Fruit fly (Drosophila melanogaster) whole organism, embryonic: ENCODE results near the gene CG12945.

Experiments used
- ATbp ChIP-seq: fragments of 200-800 bp; sonication (Bioruptor generic); optimal IDR thresholded peaks from 2 replicates; lab custom pipeline; 2017; ENCODE audit warnings: missing biosample characterization, mild to moderate bottlenecking, missing genetic modification characterization, missing genetic modification reagents
- BtbVII ChIP-seq: fragments of 200-800 bp; sonication (Bioruptor generic); optimal IDR thresholded peaks from 3 replicates; lab custom pipeline; 2017; ENCODE audit warnings: missing biosample characterization, mild to moderate bottlenecking, missing genetic modification characterization
- CG10147 ChIP-seq: fragments of 200-800 bp; sonication (Bioruptor generic); optimal IDR thresholded peaks from 2 replicates; lab custom pipeline; 2019; ENCODE audit warnings: missing biosample characterization, mild to moderate bottlenecking, missing genetic modification characterization, moderate library complexity
- CG10209 ChIP-seq: fragments of 200-800 bp; sonication (Bioruptor generic); optimal IDR thresholded peaks from 3 replicates; lab custom pipeline; 2017; ENCODE audit warnings: missing biosample characterization, mild to moderate bottlenecking, missing genetic modification characterization, missing genetic modification reagents
- CG10274 ChIP-seq: fragments of 200-800 bp; sonication (Bioruptor generic); optimal IDR thresholded peaks from 3 replicates; lab custom pipeline; 2017; ENCODE audit warnings: missing biosample characterization, mild to moderate bottlenecking, missing genetic modification characterization
- CG10321 ChIP-seq: fragments of 200-800 bp; sonication (Bioruptor generic); IDR thresholded peaks from 2 replicates; pipeline ENCODE4 v1.3.6; 2022; ENCODE audit warnings: missing biosample characterization, missing genetic modification characterization
- CG11456 ChIP-seq: fragments of 200-800 bp; sonication (Bioruptor generic); IDR thresholded peaks from 3 replicates; pipeline ENCODE4 v1.3.6; 2022; ENCODE audit warnings: missing biosample characterization, missing genetic modification characterization
- CG14050 ChIP-seq: fragments of 200-800 bp; sonication (Bioruptor generic); IDR thresholded peaks from 3 replicates; pipeline ENCODE4 v1.3.6; 2022; ENCODE audit warnings: missing biosample characterization, missing genetic modification characterization
- CG14965 ChIP-seq: fragments of 200-800 bp; sonication (Bioruptor generic); optimal IDR thresholded peaks from 2 replicates; lab custom pipeline; 2016; ENCODE audit warnings: missing biosample characterization, missing genetic modification characterization, borderline replicate concordance
- CG1603 ChIP-seq: fragments of 200-800 bp; sonication (Bioruptor generic); optimal IDR thresholded peaks from 2 replicates; lab custom pipeline; 2019; ENCODE audit warnings: missing biosample characterization, mild to moderate bottlenecking, missing genetic modification characterization, moderate library complexity
- CG2889 ChIP-seq: fragments of 200-800 bp; sonication (Bioruptor generic); IDR thresholded peaks from 3 replicates; pipeline ENCODE4 v1.3.6; 2022; ENCODE audit warnings: missing biosample characterization, missing genetic modification characterization
- CG30403 ChIP-seq: fragments of 200-800 bp; sonication (Bioruptor generic); optimal IDR thresholded peaks from 3 replicates; lab custom pipeline; 2016; ENCODE audit warnings: missing biosample characterization, missing genetic modification characterization
- CG3995 ChIP-seq: fragments of 200-800 bp; sonication (Bioruptor generic); optimal IDR thresholded peaks from 3 replicates; lab custom pipeline; 2016; ENCODE audit warnings: missing biosample characterization, missing genetic modification characterization
- CG4820 ChIP-seq: fragments of 200-800 bp; sonication (Bioruptor generic); optimal IDR thresholded peaks from 3 replicates; lab custom pipeline; 2016; ENCODE audit warnings: missing biosample characterization, missing genetic modification characterization
- CG6254 ChIP-seq: fragments of 200-800 bp; sonication (Bioruptor generic); optimal IDR thresholded peaks from 3 replicates; lab custom pipeline; 2017; ENCODE audit warnings: mild to moderate bottlenecking, missing biosample characterization, missing genetic modification reagents, missing genetic modification characterization
- CG6791 ChIP-seq: fragments of 200-800 bp; sonication (Bioruptor generic); IDR thresholded peaks from 3 replicates; pipeline ENCODE4 v1.3.6; 2022; ENCODE audit warnings: missing biosample characterization, missing genetic modification characterization; ENCODE audit not compliant: partially characterized antibody
- CG6854 ChIP-seq: fragments of 200-800 bp; sonication (Bioruptor generic); optimal IDR thresholded peaks from 3 replicates; lab custom pipeline; 2017; ENCODE audit warnings: missing biosample characterization, mild to moderate bottlenecking, missing genetic modification characterization
- CG7963 ChIP-seq: fragments of 200-800 bp; sonication (Bioruptor generic); IDR thresholded peaks from 3 replicates; pipeline ENCODE4 v1.3.6; 2022; ENCODE audit warnings: missing biosample characterization, missing genetic modification characterization; ENCODE audit not compliant: partially characterized antibody
- CG8924 ChIP-seq: fragments of 200-800 bp; optimal IDR thresholded peaks from 3 replicates; lab custom pipeline; 2019; ENCODE audit warnings: missing biosample characterization, mild to moderate bottlenecking, missing genetic modification characterization, moderate library complexity
- CG9817 ChIP-seq: fragments of 200-800 bp; sonication (Bioruptor generic); optimal IDR thresholded peaks from 2 replicates; lab custom pipeline; 2018; ENCODE audit warnings: missing biosample characterization, mild to moderate bottlenecking, missing genetic modification characterization, moderate library complexity
- CrebB ChIP-seq: fragments of 200-800 bp; sonication (Bioruptor generic); optimal IDR thresholded peaks from 3 replicates; lab custom pipeline; 2018; ENCODE audit warnings: missing biosample characterization, mild to moderate bottlenecking, missing genetic modification characterization
- E2f2 ChIP-seq: fragments of 200-800 bp; sonication (Bioruptor generic); IDR thresholded peaks from 2 replicates; pipeline ENCODE4 v1.3.6; 2022; ENCODE audit warnings: missing biosample characterization, missing genetic modification characterization
- Gug ChIP-seq: fragments of 200-800 bp; sonication (Bioruptor generic); IDR thresholded peaks from 4 replicates; pipeline ENCODE4 v1.3.6; 2022; ENCODE audit warnings: missing biosample characterization, missing genetic modification characterization
- Lim3 ChIP-seq: fragments of 200-800 bp; sonication (Bioruptor generic); IDR thresholded peaks from 2 replicates; pipeline ENCODE4 v1.3.6; 2022; ENCODE audit warnings: missing biosample characterization, missing genetic modification characterization
- Poxn ChIP-seq: fragments of 200-800 bp; sonication (Bioruptor generic); IDR thresholded peaks from 2 replicates; pipeline ENCODE4 v1.3.6; 2022; ENCODE audit warnings: missing biosample characterization, missing genetic modification characterization
- Sin3A ChIP-seq: fragments of >200 bp; optimal IDR thresholded peaks from 2 replicates; lab custom pipeline; 2018
- Xbp1 ChIP-seq: fragments of 200-800 bp; sonication (Bioruptor generic); optimal IDR thresholded peaks from 3 replicates; lab custom pipeline; 2016; ENCODE audit warnings: missing biosample characterization, mild to moderate bottlenecking, missing genetic modification characterization
- ara ChIP-seq: fragments of 200-800 bp; sonication (Bioruptor generic); IDR thresholded peaks from 2 replicates; pipeline ENCODE4 v1.3.6; 2022; ENCODE audit warnings: missing biosample characterization, missing genetic modification characterization
- bigmax ChIP-seq: fragments of 200-800 bp; sonication (Bioruptor generic); optimal IDR thresholded peaks from 2 replicates; lab custom pipeline; 2018; ENCODE audit warnings: missing biosample characterization, mild to moderate bottlenecking, missing genetic modification characterization
- ci ChIP-seq: fragments of 200-800 bp; sonication (Bioruptor generic); IDR thresholded peaks from 3 replicates; pipeline ENCODE4 v1.3.6; 2022; ENCODE audit warnings: missing biosample characterization, missing genetic modification characterization
- crc ChIP-seq: fragments of 200-800 bp; sonication (Bioruptor generic); optimal IDR thresholded peaks from 2 replicates; lab custom pipeline; 2016; ENCODE audit warnings: missing biosample characterization, missing genetic modification characterization
- disco-r ChIP-seq: fragments of 200-800 bp; sonication (Bioruptor generic); optimal IDR thresholded peaks from 2 replicates; lab custom pipeline; 2016; ENCODE audit warnings: missing biosample characterization, missing genetic modification characterization
- dm ChIP-seq: fragments of 200-800 bp; sonication (Bioruptor generic); optimal IDR thresholded peaks from 3 replicates; lab custom pipeline; 2016; ENCODE audit warnings: missing biosample characterization, missing genetic modification characterization
- exex ChIP-seq: fragments of 200-800 bp; sonication (Bioruptor generic); optimal IDR thresholded peaks from 4 replicates; lab custom pipeline; 2018; ENCODE audit warnings: missing biosample characterization, mild to moderate bottlenecking, missing genetic modification characterization, moderate library complexity
- gfzf ChIP-seq: fragments of 200-800 bp; sonication (Bioruptor generic); optimal IDR thresholded peaks from 2 replicates; lab custom pipeline; 2016; ENCODE audit warnings: missing biosample characterization, mild to moderate bottlenecking, missing genetic modification characterization, moderate library complexity
- ham ChIP-seq: fragments of 200-800 bp; sonication (Bioruptor generic); IDR thresholded peaks from 2 replicates; pipeline ENCODE4 v1.3.6; 2022; ENCODE audit warnings: missing biosample characterization, missing genetic modification characterization
- hb ChIP-seq: fragments of 200-800 bp; sonication (Bioruptor generic); IDR thresholded peaks from 3 replicates; pipeline ENCODE4 v1.3.6; 2022; ENCODE audit warnings: missing biosample characterization, missing genetic modification characterization; ENCODE audit not compliant: partially characterized antibody
- hth ChIP-seq: fragments of >200 bp; optimal IDR thresholded peaks from 2 replicates; lab custom pipeline; 2017; ENCODE audit warnings: inconsistent platforms
- jigr1 ChIP-seq: fragments of 200-800 bp; sonication (Bioruptor generic); IDR thresholded peaks from 3 replicates; pipeline ENCODE4 v1.3.6; 2022; ENCODE audit warnings: missing biosample characterization, missing genetic modification characterization
- kay ChIP-seq: fragments of 200-800 bp; sonication (Bioruptor generic); optimal IDR thresholded peaks from 2 replicates; lab custom pipeline; 2016; ENCODE audit warnings: missing biosample characterization, missing genetic modification characterization
- ken ChIP-seq: fragments of 200-800 bp; sonication (Bioruptor generic); IDR thresholded peaks from 3 replicates; pipeline ENCODE4 v1.3.6; 2022; ENCODE audit warnings: missing biosample characterization, missing genetic modification characterization
- lbe ChIP-seq: fragments of 200-800 bp; sonication (Bioruptor generic); optimal IDR thresholded peaks from 2 replicates; lab custom pipeline; 2016; ENCODE audit warnings: missing biosample characterization, mild to moderate bottlenecking, missing genetic modification characterization
- maf-S ChIP-seq: fragments of 200-800 bp; sonication (Bioruptor generic); optimal IDR thresholded peaks from 2 replicates; lab custom pipeline; 2016; ENCODE audit warnings: missing biosample characterization, missing genetic modification characterization
- mam ChIP-seq: fragments of 200-800 bp; sonication (Bioruptor generic); optimal IDR thresholded peaks from 3 replicates; lab custom pipeline; 2016; ENCODE audit warnings: missing biosample characterization, missing genetic modification characterization
- otp ChIP-seq: fragments of 200-800 bp; sonication (Bioruptor generic); IDR thresholded peaks from 3 replicates; pipeline ENCODE4, ENCODE4 v1.3.6; 2022; ENCODE audit warnings: missing biosample characterization, missing genetic modification characterization
- peb ChIP-seq: fragments of 200-800 bp; sonication (Bioruptor generic); IDR thresholded peaks from 2 replicates; pipeline ENCODE4 v1.3.6; 2022; ENCODE audit warnings: missing biosample characterization, missing genetic modification characterization
- sna ChIP-seq: fragments of 200-800 bp; sonication (Bioruptor generic); IDR thresholded peaks from 2 replicates; pipeline ENCODE4 v1.3.6; 2022; ENCODE audit warnings: missing biosample characterization, missing genetic modification characterization; ENCODE audit not compliant: partially characterized antibody
- ssp ChIP-seq: fragments of 200-800 bp; sonication (Bioruptor generic); IDR thresholded peaks from 2 replicates; pipeline ENCODE4 v1.3.6; 2022; ENCODE audit warnings: missing biosample characterization, missing genetic modification characterization
- zen ChIP-seq: fragments of 200-800 bp; sonication (Bioruptor generic); optimal IDR thresholded peaks from 3 replicates; lab custom pipeline; 2018; ENCODE audit warnings: missing biosample characterization, mild to moderate bottlenecking, missing genetic modification characterization, moderate library complexity
- zen2 ChIP-seq: fragments of 200-800 bp; sonication (Bioruptor generic); IDR thresholded peaks from 3 replicates; pipeline ENCODE4 v1.3.6; 2022; ENCODE audit warnings: missing biosample characterization, missing genetic modification characterization; ENCODE audit not compliant: partially characterized antibody

The CG12945 gene

DNA sequence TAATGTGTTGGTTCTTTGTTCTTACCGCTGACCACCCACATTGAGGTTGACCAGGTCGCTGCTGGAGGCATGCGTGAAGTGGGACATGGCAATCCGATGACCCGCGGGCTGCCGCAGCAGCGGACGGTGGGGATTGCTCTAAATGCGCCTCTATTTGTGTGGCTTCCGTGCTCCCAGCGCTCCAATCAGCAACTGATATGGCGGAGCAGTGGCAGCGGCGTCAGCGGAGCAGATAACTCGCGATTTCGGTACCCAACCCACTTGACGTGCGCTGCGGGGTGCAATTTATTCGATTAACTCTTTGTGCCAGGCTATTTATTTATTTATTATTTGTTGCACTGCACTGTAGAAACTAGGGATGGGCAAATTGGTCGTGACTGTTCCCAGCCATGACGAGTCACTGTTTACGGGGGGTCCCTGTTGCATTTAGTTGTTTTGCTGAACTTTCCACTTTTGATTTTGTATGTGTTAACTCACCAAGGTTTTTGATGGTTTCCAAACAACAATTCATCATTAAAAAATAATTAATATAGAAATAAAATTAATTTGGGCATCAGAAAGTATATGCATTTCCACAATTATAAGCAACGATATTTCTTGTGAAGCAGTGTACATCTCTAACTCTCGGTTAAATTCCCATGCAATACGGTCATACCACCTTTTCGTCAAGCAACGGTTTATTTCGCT, 9.8 kb upstream of the CG12945 start, which contains the start of the genes CG9467 and CG8526 (continued):
- TF ChIP-seq zen (tag; lab: Kevin White, UChicago) (peak; percentile 38), crc (no peak), BtbVII (no peak), CG6854 (GFP tag; lab: Kevin White, UChicago) (no peak), CG10274 (GFP tag; lab: Kevin White, UChicago) (no peak), Xbp1 (GFP tag; lab: Kevin White, UChicago) (peak; percentile 80), Poxn (no peak), CG10209 (GFP tag; lab: Kevin White, UChicago) (peak; percentile 43), sna (GFP tag; lab: Robert Waterston, UW) (0 out of 2 replicates have a peak, but pooled peaks have one; percentile 29), ATbp (GFP tag; lab: Kevin White, UChicago) (no peak), Sin3A (lab: Kevin White, UChicago) (peak; percentile 59), CG1603 (no peak), CG11456 (0 out of 3 replicates have a peak, but pooled peaks have one; percentile 39), jigr1 (GFP tag; lab: Robert Waterston, UW) (peak; percentile 57; the same call in 2 of the 3 replicates), CrebB (no peak), Gug (GFP tag; lab: Robert Waterston, UW) (peak; percentile 57; the same call in 3 of the 4 replicates), dm (GFP tag; lab: Kevin White, UChicago) (no peak), CG2889 (GFP tag; lab: Robert Waterston, UW) (peak; percentile 69; the same call in 2 of the 3 replicates), CG10321 (GFP tag; lab: Robert Waterston, UW) (no peak), hb (GFP tag; lab: Robert Waterston, UW) (peak; percentile 70; the same call in 1 of the 3 replicates), bigmax (no peak), E2f2 (GFP tag; lab: Robert Waterston, UW) (peak; percentile 82), ara (GFP tag; lab: Robert Waterston, UW) (0 out of 2 replicates have a peak, but pooled peaks have one; percentile 35), CG3995 (peak; percentile 99), peb (no peak), kay (no peak), CG30403 (peak; percentile 80), ham (no peak), zen2 (GFP tag; lab: Robert Waterston, UW) (no peak; the same call in 2 of the 3 replicates), gfzf (GFP tag; lab: Kevin White, UChicago) (peak; percentile 70), Lim3 (GFP tag; lab: Robert Waterston, UW) (no peak), ken (GFP tag; lab: Robert Waterston, UW) (peak; percentile 35; the same call in 1 of the 3 replicates), disco-r (no peak), hth (lab: Kevin White, UChicago) (no peak), maf-S (peak; percentile 2), exex (tag; lab: Kevin White, UChicago) (no peak), CG6254 (GFP tag; lab: Kevin White, UChicago) (peak; percentile 61), CG8924 (tag; lab: Kevin White, UChicago) (peak; percentile 77), CG6791 (GFP tag; lab: Robert Waterston, UW) (peak; percentile 63), lbe (GFP tag; lab: Kevin White, UChicago) (peak; percentile 65), mam (GFP tag; lab: Kevin White, UChicago) (peak; percentile 59), CG4820 (GFP tag; lab: Kevin White, UChicago) (peak; percentile 67), ssp (GFP tag; lab: Robert Waterston, UW) (peak; percentile 61), ci (GFP tag; lab: Robert Waterston, UW) (peak; percentile 35; the same call in 1 of the 3 replicates), CG14965 (no peak), CG10147 (GFP tag; lab: Kevin White, UChicago) (peak; percentile 78), CG7963 (GFP tag; lab: Robert Waterston, UW) (peak; percentile 49; the same call in 2 of the 3 replicates), CG9817 (tag; lab: Kevin White, UChicago) (peak; percentile 83), CG14050 (GFP tag; lab: Robert Waterston, UW) (no peak), otp (GFP tag; lab: Robert Waterston, UW) (0 out of 3 replicates have a peak, but pooled peaks have one; percentile 26)
